Fruit fly (Drosophila melanogaster): Measurements from ENCODE around the gene CD98hc.

DNA sequence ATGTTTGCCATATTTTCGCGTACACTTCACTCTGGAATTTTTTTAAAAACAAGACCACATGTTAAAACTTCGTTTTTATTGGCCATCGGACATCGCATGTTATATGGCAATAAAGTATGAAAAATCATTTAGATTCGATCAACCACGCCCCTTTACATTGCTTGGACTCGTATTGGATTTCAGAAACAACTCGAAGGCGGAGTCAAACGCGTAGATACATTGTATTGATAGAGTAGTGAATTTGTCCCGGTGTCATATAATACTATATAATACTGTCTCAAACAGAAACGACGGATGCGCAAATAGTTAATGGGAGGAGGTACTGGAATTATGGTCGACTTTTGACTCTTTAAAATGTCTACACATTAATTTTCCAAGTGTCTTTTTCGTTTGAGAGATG lies 16.9 kb downstream of the CD98hc start:
- no peak for TF ChIP-seq Eip93F (GFP tag; optimal IDR thresholded peaks at IDR 0.05)
- no peak for TF ChIP-seq Lpt (GFP tag; optimal IDR thresholded peaks at IDR 0.05)
